Fruit fly (Drosophila melanogaster): ENCODE data around the gene Cog3.

dm6 chr2L:3490971-3491370 lies 34.1 kb upstream of the Cog3 start, which contains the start of gene CG15414:
- TF ChIP-seq CG7101 (tag; optimal IDR thresholded peaks at IDR 0.05), result no peak
- no peak for TF ChIP-seq bab1 (GFP tag; optimal IDR thresholded peaks at IDR 0.05)
- no peak for TF ChIP-seq Clk (GFP tag; optimal IDR thresholded peaks at IDR 0.05)
- TF ChIP-seq Crg-1 (GFP tag; optimal IDR thresholded peaks at IDR 0.05), result no peak
- no peak for TF ChIP-seq cic (GFP tag; optimal IDR thresholded peaks at IDR 0.05)
- no peak for TF ChIP-seq kay (GFP tag; ENCODE audit: borderline replicate concordance)
- no peak for TF ChIP-seq CG7045 (GFP tag; optimal IDR thresholded peaks at IDR 0.05)
- TF ChIP-seq CG33017 (tag; optimal IDR thresholded peaks at IDR 0.05), result no peak
- TF ChIP-seq cnc (optimal IDR thresholded peaks at IDR 0.05), result no peak
- TF ChIP-seq Mnt (GFP tag; optimal IDR thresholded peaks at IDR 0.05), result no peak
- no peak for TF ChIP-seq CG11617 (GFP tag; optimal IDR thresholded peaks at IDR 0.05)
- no peak for TF ChIP-seq Hr96 (GFP tag; optimal IDR thresholded peaks at IDR 0.05)
- TF ChIP-seq toe (GFP tag; optimal IDR thresholded peaks at IDR 0.05), result no peak
- no peak for TF ChIP-seq CG12768 (GFP tag; optimal IDR thresholded peaks at IDR 0.05)

All from whole organism, adult.